Fruit fly (Drosophila melanogaster) whole organism, prepupa: ENCODE data around the gene Gk2.

Experiments
- Gug ChIP-seq: fragments of 200-800 bp; sonication (Bioruptor generic); IDR thresholded peaks from 2 replicates; pipeline ENCODE4 v1.3.6; 2022; ENCODE audit warnings: missing biosample characterization, missing genetic modification characterization
- spab ChIP-seq: fragments of 200-800 bp; sonication (Bioruptor generic); optimal IDR thresholded peaks from 2 replicates; lab custom pipeline; 2017; ENCODE audit warnings: missing biosample characterization, mild to moderate bottlenecking, missing genetic modification characterization, missing genetic modification reagents
- topi ChIP-seq: fragments of 200-800 bp; sonication (Bioruptor generic); optimal IDR thresholded peaks from 3 replicates; lab custom pipeline; 2016; ENCODE audit warnings: missing biosample characterization, missing genetic modification characterization

- TF ChIP-seq Gug (GFP tag; lab: Robert Waterston, UW) (no peak), topi (no peak), spab (GFP tag; lab: Kevin White, UChicago) (no peak)
Measured at dm6 chr3L:1711218-1711617, 27.0 kb upstream of the Gk2 start.
